Fruit fly (Drosophila melanogaster) whole organism, embryonic: ENCODE measurements around the gene CG33269.

ENCODE experiments used
- CG10147 ChIP-seq: fragments of 200-800 bp; sonication (Bioruptor generic); optimal IDR thresholded peaks from 2 replicates; lab custom pipeline; 2019; ENCODE audit warnings: missing biosample characterization, mild to moderate bottlenecking, missing genetic modification characterization, moderate library complexity
- CG10267 ChIP-seq: fragments of 200-800 bp; sonication (Bioruptor generic); optimal IDR thresholded peaks from 2 replicates; lab custom pipeline; 2018; ENCODE audit warnings: missing biosample characterization, mild to moderate bottlenecking, missing genetic modification characterization, moderate library complexity
- CG10274 ChIP-seq: fragments of 200-800 bp; sonication (Bioruptor generic); optimal IDR thresholded peaks from 3 replicates; lab custom pipeline; 2017; ENCODE audit warnings: missing biosample characterization, mild to moderate bottlenecking, missing genetic modification characterization
- CG10979 ChIP-seq: fragments of 200-800 bp; sonication (Bioruptor generic); optimal IDR thresholded peaks from 2 replicates; lab custom pipeline; 2018; ENCODE audit warnings: missing biosample characterization, mild to moderate bottlenecking, missing genetic modification characterization, moderate library complexity
- CG13287 ChIP-seq: fragments of 200-800 bp; sonication (Bioruptor generic); IDR thresholded peaks from 2 replicates; pipeline ENCODE4 v1.3.6; 2022; ENCODE audit warnings: missing biosample characterization, missing genetic modification characterization; ENCODE audit not compliant: partially characterized antibody
- CG13775 ChIP-seq: fragments of 200-800 bp; sonication (Bioruptor generic); optimal IDR thresholded peaks from 3 replicates; lab custom pipeline; 2017; ENCODE audit warnings: missing biosample characterization, mild to moderate bottlenecking, missing genetic modification characterization
- CG14965 ChIP-seq: fragments of 200-800 bp; sonication (Bioruptor generic); optimal IDR thresholded peaks from 2 replicates; lab custom pipeline; 2016; ENCODE audit warnings: missing biosample characterization, missing genetic modification characterization, borderline replicate concordance
- CG1603 ChIP-seq: fragments of 200-800 bp; sonication (Bioruptor generic); optimal IDR thresholded peaks from 2 replicates; lab custom pipeline; 2019; ENCODE audit warnings: missing biosample characterization, mild to moderate bottlenecking, missing genetic modification characterization, moderate library complexity
- CG17385 ChIP-seq: fragments of 200-800 bp; sonication (Bioruptor generic); optimal IDR thresholded peaks from 3 replicates; lab custom pipeline; 2018; ENCODE audit warnings: missing biosample characterization, mild to moderate bottlenecking, missing genetic modification characterization
- CG2116 ChIP-seq: fragments of 200-800 bp; sonication (Bioruptor generic); optimal IDR thresholded peaks from 3 replicates; lab custom pipeline; 2018; ENCODE audit warnings: missing biosample characterization, mild to moderate bottlenecking, missing genetic modification characterization
- CG2202 ChIP-seq: fragments of 200-800 bp; sonication (Bioruptor generic); optimal IDR thresholded peaks from 2 replicates; lab custom pipeline; 2018; ENCODE audit warnings: missing biosample characterization, mild to moderate bottlenecking, missing genetic modification characterization
- CG34224 ChIP-seq: fragments of 200-800 bp; sonication (Bioruptor generic); IDR thresholded peaks from 3 replicates; pipeline ENCODE4 v1.3.6; 2022; ENCODE audit warnings: missing biosample characterization, missing genetic modification characterization; ENCODE audit not compliant: partially characterized antibody
- CG34422 ChIP-seq: fragments of 200-800 bp; sonication (Bioruptor generic); IDR thresholded peaks from 3 replicates; pipeline ENCODE4 v1.3.6; 2022; ENCODE audit warnings: missing biosample characterization, missing genetic modification characterization
- CG3726 ChIP-seq: fragments of 200-800 bp; sonication (Bioruptor generic); IDR thresholded peaks from 3 replicates; pipeline ENCODE4, ENCODE4 v1.3.6; 2022; ENCODE audit warnings: missing biosample characterization, missing genetic modification characterization
- CG6175 ChIP-seq: fragments of 200-800 bp; sonication (Bioruptor generic); IDR thresholded peaks from 3 replicates; pipeline ENCODE4 v1.3.6; 2022; ENCODE audit warnings: missing biosample characterization, missing genetic modification characterization
- CG6272 ChIP-seq: fragments of 200-800 bp; sonication (Bioruptor generic); IDR thresholded peaks from 2 replicates; pipeline ENCODE4 v1.3.6; 2022; ENCODE audit warnings: missing biosample characterization, missing genetic modification characterization
- CG6654 ChIP-seq: fragments of 200-800 bp; sonication (Bioruptor generic); optimal IDR thresholded peaks from 2 replicates; lab custom pipeline; 2017; ENCODE audit warnings: missing biosample characterization, mild to moderate bottlenecking, missing genetic modification characterization
- CG7987 ChIP-seq: fragments of 200-800 bp; sonication (Bioruptor generic); optimal IDR thresholded peaks from 2 replicates; lab custom pipeline; 2018; ENCODE audit warnings: missing biosample characterization, mild to moderate bottlenecking, missing genetic modification characterization, moderate library complexity
- CG8281 ChIP-seq: fragments of 200-800 bp; sonication (Bioruptor generic); optimal IDR thresholded peaks from 2 replicates; lab custom pipeline; 2018; ENCODE audit warnings: missing biosample characterization, mild to moderate bottlenecking, missing genetic modification characterization, moderate library complexity
- CG9609 ChIP-seq: fragments of 200-800 bp; sonication (Bioruptor generic); optimal IDR thresholded peaks from 3 replicates; lab custom pipeline; 2016; ENCODE audit warnings: missing biosample characterization, missing genetic modification characterization
- CG9727 ChIP-seq: fragments of 200-800 bp; sonication (Bioruptor generic); optimal IDR thresholded peaks from 3 replicates; lab custom pipeline; 2017; ENCODE audit warnings: missing biosample characterization, mild to moderate bottlenecking, missing genetic modification characterization
- Dip2 ChIP-seq: fragments of 200-800 bp; sonication (Bioruptor generic); IDR thresholded peaks from 2 replicates; pipeline ENCODE4 v1.3.6; 2022; ENCODE audit warnings: missing biosample characterization, missing genetic modification characterization
- Doc2 ChIP-seq: fragments of 200-800 bp; sonication (Bioruptor generic); IDR thresholded peaks from 2 replicates; pipeline ENCODE4 v1.3.6; 2022; ENCODE audit warnings: missing biosample characterization, missing genetic modification characterization
- Dp ChIP-seq: fragments of 200-800 bp; sonication (Bioruptor generic); optimal IDR thresholded peaks from 2 replicates; lab custom pipeline; 2018; ENCODE audit warnings: missing biosample characterization, mild to moderate bottlenecking, missing genetic modification characterization, moderate library complexity
- Hey ChIP-seq: fragments of 200-800 bp; sonication (Bioruptor generic); optimal IDR thresholded peaks from 3 replicates; lab custom pipeline; 2018; ENCODE audit warnings: missing biosample characterization, mild to moderate bottlenecking, missing genetic modification characterization
- Med ChIP-seq: fragments of 200-800 bp; sonication (Bioruptor generic); peaks from one replicate; lab custom pipeline; 2016; ENCODE audit warnings: missing biosample characterization, missing genetic modification characterization, mild to moderate bottlenecking, inconsistent platforms, moderate library complexity
- Opbp ChIP-seq: fragments of 200-800 bp; sonication (Bioruptor generic); IDR thresholded peaks from 3 replicates; pipeline ENCODE4 v1.3.6; 2022; ENCODE audit warnings: missing biosample characterization, missing genetic modification characterization; ENCODE audit not compliant: partially characterized antibody
- Scr ChIP-seq: fragments of 200-800 bp; sonication (Bioruptor generic); IDR thresholded peaks from 2 replicates; pipeline ENCODE4 v1.3.6; 2022; ENCODE audit warnings: missing biosample characterization, missing genetic modification characterization; ENCODE audit not compliant: partially characterized antibody
- Sry-δ ChIP-seq: fragments of 200-800 bp; sonication (Bioruptor generic); optimal IDR thresholded peaks from 2 replicates; lab custom pipeline; 2016; ENCODE audit warnings: missing biosample characterization, missing genetic modification characterization
- ab ChIP-seq: fragments of 200-800 bp; sonication (Bioruptor generic); optimal IDR thresholded peaks from 2 replicates; lab custom pipeline; 2016; ENCODE audit warnings: missing biosample characterization, missing genetic modification characterization
- ase ChIP-seq: fragments of 200-800 bp; sonication (Bioruptor generic); IDR thresholded peaks from 3 replicates; pipeline ENCODE4 v1.3.6; 2022; ENCODE audit warnings: missing biosample characterization, missing genetic modification characterization
- bbx ChIP-seq: fragments of 200-800 bp; sonication (Bioruptor generic); IDR thresholded peaks from 2 replicates; pipeline ENCODE4 v1.3.6; 2022; ENCODE audit warnings: missing biosample characterization, missing genetic modification characterization; ENCODE audit not compliant: partially characterized antibody
- cas ChIP-seq: fragments of 200-800 bp; sonication (Bioruptor generic); IDR thresholded peaks from 2 replicates; pipeline ENCODE4 v1.3.6; 2022; ENCODE audit warnings: missing biosample characterization, missing genetic modification characterization
- chn ChIP-seq: fragments of 200-800 bp; sonication (Bioruptor generic); optimal IDR thresholded peaks from 2 replicates; lab custom pipeline; 2016; ENCODE audit warnings: missing biosample characterization, missing genetic modification characterization
- crc ChIP-seq: fragments of 200-800 bp; sonication (Bioruptor generic); optimal IDR thresholded peaks from 2 replicates; lab custom pipeline; 2016; ENCODE audit warnings: missing biosample characterization, missing genetic modification characterization
- gcm2 ChIP-seq: fragments of 200-800 bp; sonication (Bioruptor generic); optimal IDR thresholded peaks from 2 replicates; lab custom pipeline; 2016; ENCODE audit warnings: missing biosample characterization, missing genetic modification characterization
- grau ChIP-seq: fragments of 200-800 bp; optimal IDR thresholded peaks from 3 replicates; lab custom pipeline; 2019; ENCODE audit warnings: missing biosample characterization, mild to moderate bottlenecking, missing genetic modification characterization, moderate library complexity
- hb ChIP-seq: fragments of 200-800 bp; sonication (Bioruptor generic); IDR thresholded peaks from 3 replicates; pipeline ENCODE4 v1.3.6; 2022; ENCODE audit warnings: missing biosample characterization, missing genetic modification characterization; ENCODE audit not compliant: partially characterized antibody
- nerfin-2 ChIP-seq: fragments of 200-800 bp; sonication (Bioruptor generic); IDR thresholded peaks from 2 replicates; pipeline ENCODE4 v1.3.6; 2022; ENCODE audit warnings: missing biosample characterization, missing genetic modification characterization; ENCODE audit not compliant: partially characterized antibody
- onecut ChIP-seq: fragments of 200-800 bp; sonication (Bioruptor generic); IDR thresholded peaks from 2 replicates; pipeline ENCODE4 v1.3.6; 2022; ENCODE audit warnings: missing biosample characterization, missing genetic modification characterization
- pfk ChIP-seq: fragments of 200-800 bp; sonication (Bioruptor generic); optimal IDR thresholded peaks from 2 replicates; lab custom pipeline; 2018; ENCODE audit warnings: missing biosample characterization, mild to moderate bottlenecking, missing genetic modification characterization, moderate library complexity
- pzg ChIP-seq: fragments of 200-800 bp; sonication (Bioruptor generic); optimal IDR thresholded peaks from 3 replicates; lab custom pipeline; 2018; ENCODE audit warnings: missing biosample characterization, mild to moderate bottlenecking, missing genetic modification characterization, moderate library complexity
- ro ChIP-seq: fragments of 200-800 bp; sonication (Bioruptor generic); IDR thresholded peaks from 2 replicates; pipeline ENCODE4 v1.3.6; 2022; ENCODE audit warnings: missing biosample characterization, missing genetic modification characterization
- sc ChIP-seq, 3 experiments: fragments of >200 bp in 2 of 3; fragments of 200-800 bp in 1 of 3; sonication (Bioruptor generic) in 1 of 3; optimal IDR thresholded peaks; 2 replicates in 2 of 3; 3 replicates in 1 of 3; lab custom pipeline; 2017; ENCODE audit warnings: mild to moderate bottlenecking in 1 of 3, missing biosample characterization in 1 of 3, missing genetic modification characterization in 1 of 3, missing genetic modification reagents in 1 of 3
- seq ChIP-seq: fragments of 200-800 bp; sonication (Bioruptor generic); IDR thresholded peaks from 2 replicates; pipeline ENCODE4 v1.3.6; 2022; ENCODE audit warnings: missing biosample characterization, missing genetic modification characterization
- sima ChIP-seq: fragments of 200-800 bp; sonication (Bioruptor generic); optimal IDR thresholded peaks from 2 replicates; lab custom pipeline; 2016; ENCODE audit warnings: missing biosample characterization, missing genetic modification characterization
- sr ChIP-seq: fragments of 200-800 bp; sonication (Bioruptor generic); IDR thresholded peaks from 3 replicates; pipeline ENCODE4 v1.3.6; 2022; ENCODE audit warnings: missing biosample characterization, missing genetic modification characterization
- tio ChIP-seq: fragments of 200-800 bp; sonication (Bioruptor generic); optimal IDR thresholded peaks from 2 replicates; lab custom pipeline; 2017; ENCODE audit warnings: missing biosample characterization, missing genetic modification characterization, inconsistent platforms
- trem ChIP-seq: fragments of 200-800 bp; optimal IDR thresholded peaks from 3 replicates; lab custom pipeline; 2019; ENCODE audit warnings: missing biosample characterization, mild to moderate bottlenecking, missing genetic modification characterization, moderate library complexity
- unc-4 ChIP-seq: fragments of 200-800 bp; sonication (Bioruptor generic); IDR thresholded peaks from 2 replicates; pipeline ENCODE4 v1.3.6; 2022; ENCODE audit warnings: missing biosample characterization, missing genetic modification characterization; ENCODE audit not compliant: partially characterized antibody

CG33269 gene

dm6 chr3L:11630684-11631083, 48.7 kb upstream of the CG33269 start (continued):
- TF ChIP-seq CG13287 (GFP tag; lab: Robert Waterston, UW) = peak; percentile 56; the same call in 1 of the 2 replicates
- no peak for TF ChIP-seq pfk (GFP tag; lab: Kevin White, UChicago)
- no peak for TF ChIP-seq CG10979 (tag; lab: Kevin White, UChicago)
- TF ChIP-seq Med (GFP tag; lab: Kevin White, UChicago) = peak; percentile 23
- no peak for TF ChIP-seq CG14965 (GFP tag; lab: Kevin White, UChicago)
- TF ChIP-seq gcm2 = no peak
- TF ChIP-seq Dp (GFP tag; lab: Kevin White, UChicago) = peak; percentile 93
- TF ChIP-seq CG34224 (GFP tag; lab: Robert Waterston, UW) = peak; percentile 21; the same call in 2 of the 3 replicates
- no peak for TF ChIP-seq seq (GFP tag; lab: Robert Waterston, UW)
- no peak for TF ChIP-seq sima (GFP tag; lab: Kevin White, UChicago)
- TF ChIP-seq Opbp (GFP tag; lab: Robert Waterston, UW) = no peak
- TF ChIP-seq grau (tag; lab: Kevin White, UChicago) = no peak
- no peak for TF ChIP-seq CG9609 (GFP tag; lab: Kevin White, UChicago)
- peak; percentile 61 for TF ChIP-seq pzg (GFP tag; lab: Kevin White, UChicago)
- TF ChIP-seq CG6175 (GFP tag; lab: Robert Waterston, UW) = no peak
- no peak for TF ChIP-seq trem (tag; lab: Kevin White, UChicago)
- no peak for TF ChIP-seq onecut (GFP tag; lab: Robert Waterston, UW)
- TF ChIP-seq CG2202 (tag; lab: Kevin White, UChicago) = no peak
- TF ChIP-seq crc (GFP tag; lab: Kevin White, UChicago) = no peak
- TF ChIP-seq CG2116 (GFP tag; lab: Kevin White, UChicago) = peak; percentile 48
- no peak for TF ChIP-seq CG6654 (GFP tag; lab: Kevin White, UChicago)
- no peak for TF ChIP-seq CG13775 (GFP tag; lab: Kevin White, UChicago)
- TF ChIP-seq Scr = no peak
- peak; percentile 93 for TF ChIP-seq CG10267
- no peak for TF ChIP-seq bbx (GFP tag; lab: Robert Waterston, UW)
- no peak for TF ChIP-seq nerfin-2 (GFP tag; lab: Robert Waterston, UW)
- TF ChIP-seq CG10274 (GFP tag; lab: Kevin White, UChicago) = no peak
- no peak for TF ChIP-seq chn
- no peak for TF ChIP-seq CG6272 (GFP tag; lab: Robert Waterston, UW)
- TF ChIP-seq CG9727 = no peak
- no peak for TF ChIP-seq ro (GFP tag; lab: Robert Waterston, UW)
- no peak for TF ChIP-seq ase (GFP tag; lab: Robert Waterston, UW)
- no peak for TF ChIP-seq Doc2 (GFP tag; lab: Robert Waterston, UW)
- no peak for TF ChIP-seq Dip2 (GFP tag; lab: Robert Waterston, UW)
- no peak for TF ChIP-seq CG8281
- no peak for TF ChIP-seq Hey (tag; lab: Kevin White, UChicago)
- no peak for TF ChIP-seq cas (GFP tag; lab: Robert Waterston, UW)
- no peak for TF ChIP-seq unc-4 (GFP tag; lab: Robert Waterston, UW)
- TF ChIP-seq tio (GFP tag; lab: Kevin White, UChicago) = no peak
- TF ChIP-seq CG1603 = peak; percentile 5
- peak; percentile 46 for TF ChIP-seq Sry-δ
- TF ChIP-seq CG7987 (GFP tag; lab: Kevin White, UChicago) = no peak
- TF ChIP-seq hb (GFP tag; lab: Robert Waterston, UW) = no peak
- no peak for TF ChIP-seq sc (optimal IDR thresholded peaks at IDR 0.05; lab: Kevin White, UChicago)
- no peak for TF ChIP-seq sc (GFP tag; optimal IDR thresholded peaks at IDR 0.05; lab: Kevin White, UChicago)
- TF ChIP-seq ab = no peak
- TF ChIP-seq CG10147 (GFP tag; lab: Kevin White, UChicago) = no peak
- no peak for TF ChIP-seq sr (GFP tag; lab: Robert Waterston, UW)
- no peak for TF ChIP-seq CG17385 (GFP tag; lab: Kevin White, UChicago)
- no peak for TF ChIP-seq CG34422 (GFP tag; lab: Robert Waterston, UW)
- TF ChIP-seq CG3726 = no peak
